Fruit fly (Drosophila melanogaster): ENCODE measurements around the gene Ada3.

Ada3 gene

dm6 chrX:18082674-18083073 is 2.9 kb upstream of the Ada3 start (continued):
- TF ChIP-seq CG5180 (GFP tag; optimal IDR thresholded peaks at IDR 0.05) (peak; percentile 8), CrebB (tag; optimal IDR thresholded peaks at IDR 0.05) (peak; percentile 62), Opbp (GFP tag; IDR thresholded peaks at IDR 0.05; ENCODE audit: partially characterized antibody) (no peak), fd102C (GFP tag; optimal IDR thresholded peaks at IDR 0.05) (no peak), CG12071 (GFP tag; optimal IDR thresholded peaks at IDR 0.05) (peak; percentile 55), CG31365 (tag; optimal IDR thresholded peaks at IDR 0.05) (peak; percentile 31), ci (GFP tag; IDR thresholded peaks at IDR 0.05) (peak; percentile 53; the same call in 1 of the 3 replicates), hkb (optimal IDR thresholded peaks at IDR 0.05) (no peak), hkb (GFP tag; IDR thresholded peaks at IDR 0.05) (0 out of 2 replicates have a peak, but pooled peaks have one; percentile 40), sima (GFP tag; optimal IDR thresholded peaks at IDR 0.05) (no peak), eve (GFP tag; optimal IDR thresholded peaks at IDR 0.05) (no peak), schlank (tag; optimal IDR thresholded peaks at IDR 0.05) (peak; percentile 28), CG7987 (GFP tag; optimal IDR thresholded peaks at IDR 0.05) (peak; percentile 11), fd3F (GFP tag; optimal IDR thresholded peaks at IDR 0.05) (peak; percentile 34), ash1 (GFP tag; optimal IDR thresholded peaks at IDR 0.05) (peak; percentile 11), Rx (GFP tag; IDR thresholded peaks at IDR 0.05) (no peak), CG8388 (GFP tag; optimal IDR thresholded peaks at IDR 0.05) (no peak), phol (tag; optimal IDR thresholded peaks at IDR 0.05) (no peak), C15 (GFP tag; IDR thresholded peaks at IDR 0.05) (no peak), Bteb2 (GFP tag; optimal IDR thresholded peaks at IDR 0.05) (no peak), MTF-1 (GFP tag; optimal IDR thresholded peaks at IDR 0.05; ENCODE audit: borderline replicate concordance) (peak; percentile 48), cwo (GFP tag; optimal IDR thresholded peaks at IDR 0.05) (peak; percentile 21), salm (tag; optimal IDR thresholded peaks at IDR 0.05) (peak; percentile 15), Med (GFP tag) (peak; percentile 53), CG14441 (GFP tag; IDR thresholded peaks at IDR 0.05) (no peak), HHEX (GFP tag; optimal IDR thresholded peaks at IDR 0.05) (peak; percentile 56), CG12299 (tag; optimal IDR thresholded peaks at IDR 0.05) (peak; percentile 67), Fer3 (tag; optimal IDR thresholded peaks at IDR 0.05) (peak; percentile 36), Oaz (GFP tag; IDR thresholded peaks at IDR 0.05) (no peak), pfk (GFP tag; optimal IDR thresholded peaks at IDR 0.05) (peak; percentile 31), CG31441 (GFP tag; IDR thresholded peaks at IDR 0.05) (no peak), CG13424 (tag; optimal IDR thresholded peaks at IDR 0.05) (peak; percentile 37), Hsf (GFP tag; optimal IDR thresholded peaks at IDR 0.05) (no peak), Dbx (GFP tag; IDR thresholded peaks at IDR 0.05) (0 out of 3 replicates have a peak, but pooled peaks have one; percentile 43), CG4328 (GFP tag; optimal IDR thresholded peaks at IDR 0.05) (peak; percentile 30), CG15514 (GFP tag; optimal IDR thresholded peaks at IDR 0.05) (peak; percentile 51), PHDP (tag; optimal IDR thresholded peaks at IDR 0.05) (no peak), CG12659 (GFP tag; optimal IDR thresholded peaks at IDR 0.05) (peak; percentile 30), CG10209 (GFP tag; optimal IDR thresholded peaks at IDR 0.05) (peak; percentile 5), odd (GFP tag; optimal IDR thresholded peaks at IDR 0.05) (peak; percentile 46), CG9817 (tag; optimal IDR thresholded peaks at IDR 0.05) (peak; percentile 2), Spps (tag; optimal IDR thresholded peaks at IDR 0.05) (no peak), ATbp (GFP tag; optimal IDR thresholded peaks at IDR 0.05) (peak; percentile 62), CG13296 (GFP tag; optimal IDR thresholded peaks at IDR 0.05) (peak; percentile 80), NfI (GFP tag; optimal IDR thresholded peaks at IDR 0.05) (peak; percentile 7), crp (GFP tag; optimal IDR thresholded peaks at IDR 0.05) (no peak), Hey (tag; optimal IDR thresholded peaks at IDR 0.05) (peak; percentile 43), sens (GFP tag) (peak; percentile 46), CG10267 (tag; optimal IDR thresholded peaks at IDR 0.05) (no peak), Hmr (GFP tag; optimal IDR thresholded peaks at IDR 0.05) (peak; percentile 67)

Data from whole organism, embryonic.